Fruit fly (Drosophila melanogaster): ENCODE data around the gene CG32809.

The CG32809 gene

DNA sequence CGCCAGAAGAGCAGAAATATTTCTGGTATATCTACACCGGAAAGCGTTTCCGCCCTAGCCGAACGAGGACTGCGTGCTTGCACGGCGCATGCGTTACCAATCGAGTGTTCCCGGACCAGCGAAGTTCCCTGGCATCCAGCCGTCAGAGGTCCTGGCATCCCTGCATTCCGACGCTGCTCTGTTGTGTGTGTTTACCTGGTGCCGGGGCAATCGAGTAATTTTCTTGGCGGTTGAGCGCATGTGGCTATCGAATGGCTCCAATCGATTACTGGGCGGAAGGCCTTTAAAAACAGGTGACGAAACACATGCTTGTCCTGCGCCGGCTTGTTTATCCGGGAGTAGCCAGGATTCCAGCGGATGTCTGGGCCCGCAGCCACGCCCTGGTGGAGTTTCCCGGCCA is at the start of gene CG32809:
TSS of gene CG32809 (minus strand) at position 216 of the 400 bp plus-strand sequence.
- TF ChIP-seq Eip78C (GFP tag) (no peak), CG8632 (GFP tag; optimal IDR thresholded peaks at IDR 0.05) (no peak), CG11902 (GFP tag; optimal IDR thresholded peaks at IDR 0.05) (no peak), esn (GFP tag; optimal IDR thresholded peaks at IDR 0.05) (no peak), CG6808 (GFP tag; optimal IDR thresholded peaks at IDR 0.05) (no peak), CG9139 (GFP tag; optimal IDR thresholded peaks at IDR 0.05) (no peak), spab (GFP tag; optimal IDR thresholded peaks at IDR 0.05) (no peak), achi (GFP tag; optimal IDR thresholded peaks at IDR 0.05) (no peak), CG10669 (GFP tag; optimal IDR thresholded peaks at IDR 0.05) (no peak), CG6276 (GFP tag; optimal IDR thresholded peaks at IDR 0.05) (no peak)

DNA sequence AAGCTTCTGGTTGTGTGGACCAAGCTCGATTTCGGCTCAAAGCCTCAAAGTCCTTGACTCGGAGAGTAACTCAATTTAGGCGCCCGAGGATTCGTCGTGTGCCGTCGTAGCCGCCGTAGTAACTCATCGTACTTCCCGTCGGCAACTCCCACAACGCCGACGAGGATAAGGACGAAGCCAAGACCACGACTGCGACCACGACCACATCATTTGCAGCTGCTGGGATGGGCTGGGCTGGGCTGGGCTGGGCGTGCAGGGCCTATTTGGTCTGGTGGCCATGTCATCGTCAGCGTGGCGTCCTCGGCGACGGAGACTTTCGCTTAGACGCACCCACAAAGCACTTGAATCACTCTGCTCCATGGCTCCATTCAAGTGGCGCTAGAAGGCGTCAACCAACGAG is 42.5 kb upstream of the CG32809 start:
- TF ChIP-seq CG3032 (tag; optimal IDR thresholded peaks at IDR 0.05) (no peak), salr (GFP tag; optimal IDR thresholded peaks at IDR 0.05) (no peak), CG11902 (GFP tag; optimal IDR thresholded peaks at IDR 0.05) (no peak), vri (GFP tag; optimal IDR thresholded peaks at IDR 0.05) (no peak), CG9139 (GFP tag; optimal IDR thresholded peaks at IDR 0.05) (no peak), topi (GFP tag; optimal IDR thresholded peaks at IDR 0.05) (no peak), net (GFP tag; optimal IDR thresholded peaks at IDR 0.05) (no peak), CG8319 (GFP tag; optimal IDR thresholded peaks at IDR 0.05) (no peak), CG32006 (GFP tag; optimal IDR thresholded peaks at IDR 0.05) (no peak), Eip78C (GFP tag) (no peak), acj6 (GFP tag; optimal IDR thresholded peaks at IDR 0.05) (no peak), CG8119 (GFP tag; IDR thresholded peaks at IDR 0.05) (no peak), Sox102F (GFP tag; optimal IDR thresholded peaks at IDR 0.05) (no peak), ss (GFP tag; optimal IDR thresholded peaks at IDR 0.05) (no peak), Ets21C (GFP tag; optimal IDR thresholded peaks at IDR 0.05) (no peak)

DNA sequence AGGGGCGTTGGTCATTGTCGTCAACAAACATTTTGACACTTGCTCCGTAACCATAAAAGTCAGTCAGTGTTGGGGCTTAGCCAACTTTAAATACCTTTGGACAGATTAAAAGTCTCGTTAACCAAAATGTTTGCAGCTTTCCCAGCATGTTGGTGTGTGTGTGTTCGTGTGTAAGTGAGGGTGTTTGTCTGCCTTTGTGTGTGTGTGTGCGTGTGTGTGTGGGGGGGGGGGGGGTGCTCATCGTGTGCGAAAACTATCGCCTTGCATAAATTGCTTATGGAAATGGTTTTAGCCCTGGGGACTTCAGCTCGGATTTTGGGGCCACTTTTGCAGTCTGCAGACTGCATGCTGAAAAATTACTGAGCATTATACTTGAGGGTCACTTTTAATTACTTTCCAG is 22.3 kb upstream of the CG32809 start:
- TF ChIP-seq salr (GFP tag; optimal IDR thresholded peaks at IDR 0.05) (no peak), CG8319 (GFP tag; optimal IDR thresholded peaks at IDR 0.05) (no peak), CG7368 (GFP tag; optimal IDR thresholded peaks at IDR 0.05) (no peak), Ets96B (tag; optimal IDR thresholded peaks at IDR 0.05) (no peak), eg (GFP tag; IDR thresholded peaks at IDR 0.05) (no peak), CG6792 (GFP tag; optimal IDR thresholded peaks at IDR 0.05) (no peak), Sox14 (GFP tag; optimal IDR thresholded peaks at IDR 0.05) (no peak), Met (GFP tag; optimal IDR thresholded peaks at IDR 0.05) (no peak)

DNA sequence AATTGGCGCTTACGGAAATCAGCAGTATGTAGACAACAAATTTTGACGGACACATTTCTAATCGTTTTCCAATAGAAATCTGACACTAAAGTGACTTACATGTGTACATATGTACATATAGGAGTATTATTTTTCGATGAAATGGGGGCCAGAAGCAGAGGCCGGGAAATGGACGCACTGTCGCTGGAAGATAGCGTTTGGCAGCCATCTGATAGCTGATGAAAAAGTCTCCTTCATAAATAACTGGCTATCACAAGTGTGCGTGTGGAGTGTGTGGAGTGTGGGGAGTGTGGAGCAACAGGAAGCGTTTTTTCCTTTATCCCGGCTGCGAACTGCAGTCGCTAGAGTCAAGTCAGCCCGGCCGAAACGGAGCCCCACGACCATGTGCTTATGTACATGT is 17.5 kb upstream of the CG32809 start, which contains the start of gene CG3795:
TSS of gene CG3795 (minus strand) at position 101 of the 400 bp plus-strand sequence.
- no peak for TF ChIP-seq vri (GFP tag; optimal IDR thresholded peaks at IDR 0.05)
- TF ChIP-seq ss (GFP tag; optimal IDR thresholded peaks at IDR 0.05): no peak
- no peak for TF ChIP-seq topi (GFP tag; optimal IDR thresholded peaks at IDR 0.05)
- no peak for TF ChIP-seq Eip75B (GFP tag; optimal IDR thresholded peaks at IDR 0.05)
- TF ChIP-seq esn (GFP tag; optimal IDR thresholded peaks at IDR 0.05): no peak

DNA sequence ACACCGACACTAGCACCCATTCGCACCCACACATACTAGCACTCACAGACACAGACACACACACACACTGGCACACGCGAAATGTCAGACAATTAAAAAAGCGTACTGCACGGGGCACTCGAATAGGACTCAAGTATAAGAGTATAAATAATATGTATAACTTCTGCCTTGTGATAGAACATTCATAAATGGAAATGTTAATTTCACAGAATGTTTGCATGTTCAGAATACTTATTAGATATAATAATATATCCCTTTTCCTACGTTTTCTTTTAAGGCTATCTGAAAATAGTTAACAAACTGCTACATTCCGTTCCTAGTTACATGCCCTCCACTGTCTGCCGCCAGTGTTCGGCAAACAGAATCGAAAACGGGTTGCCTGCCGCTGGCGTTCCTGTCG is 13.4 kb upstream of the CG32809 start:
- TF ChIP-seq CG6792 (GFP tag; optimal IDR thresholded peaks at IDR 0.05) (no peak), CG6276 (GFP tag; optimal IDR thresholded peaks at IDR 0.05) (no peak), CG9139 (GFP tag; optimal IDR thresholded peaks at IDR 0.05) (no peak), Eip78C (GFP tag) (peak; percentile 16), CG6808 (GFP tag; optimal IDR thresholded peaks at IDR 0.05) (peak; percentile 50), esn (GFP tag; optimal IDR thresholded peaks at IDR 0.05) (no peak), CG15336 (GFP tag; IDR thresholded peaks at IDR 0.05) (0 out of 2 replicates have a peak, but pooled peaks have one; percentile 9), achi (GFP tag; optimal IDR thresholded peaks at IDR 0.05) (no peak), Ets96B (tag; optimal IDR thresholded peaks at IDR 0.05) (peak; percentile 50), CG6163 (GFP tag; IDR thresholded peaks at IDR 0.05) (no peak), topi (GFP tag; optimal IDR thresholded peaks at IDR 0.05) (peak; percentile 32), ss (GFP tag; optimal IDR thresholded peaks at IDR 0.05) (no peak), spab (GFP tag; optimal IDR thresholded peaks at IDR 0.05) (peak; percentile 42), CG10669 (GFP tag; optimal IDR thresholded peaks at IDR 0.05) (peak; percentile 39), Eip75B (GFP tag; optimal IDR thresholded peaks at IDR 0.05) (peak; percentile 27), CG8119 (GFP tag; IDR thresholded peaks at IDR 0.05) (no peak), Hr39 (GFP tag; optimal IDR thresholded peaks at IDR 0.05) (no peak), CG11762 (GFP tag; optimal IDR thresholded peaks at IDR 0.05; ENCODE audit: insufficient read depth) (no peak), fd59A (GFP tag; optimal IDR thresholded peaks at IDR 0.05) (no peak), CG11294 (GFP tag; IDR thresholded peaks at IDR 0.05) (no peak), cyc (GFP tag; optimal IDR thresholded peaks at IDR 0.05) (peak; percentile 4), CG3032 (tag; optimal IDR thresholded peaks at IDR 0.05) (no peak), Blimp-1 (GFP tag; optimal IDR thresholded peaks at IDR 0.05) (no peak), svp (GFP tag) (peak; percentile 55), CG10631 (GFP tag; optimal IDR thresholded peaks at IDR 0.05) (no peak), eg (GFP tag; IDR thresholded peaks at IDR 0.05) (no peak), acj6 (GFP tag; optimal IDR thresholded peaks at IDR 0.05) (no peak)

All from whole organism, prepupa.